Worm (Caenorhabditis elegans) whole organism, L1 larva: ENCODE measurements around the gene col-149.

Experiments
- C04F5.9 ChIP-seq: sonication (generic microtip); optimal IDR thresholded peaks from 2 replicates; lab custom pipeline; 2016; ENCODE audit warnings: missing genetic modification characterization, missing compliant biosample characterization
- C16A3.4 ChIP-seq: fragments of 150-350 bp; optimal IDR thresholded peaks from 2 replicates; lab custom pipeline; 2014; ENCODE audit warnings: missing biosample characterization, missing genetic modification characterization
- C34B4.2 ChIP-seq: sonication (generic microtip); optimal IDR thresholded peaks from 2 replicates; lab custom pipeline; 2017; ENCODE audit warnings: mild to moderate bottlenecking, missing genetic modification characterization, missing compliant biosample characterization
- Y116A8C.19 ChIP-seq: sonication (generic microtip); optimal IDR thresholded peaks from 2 replicates; lab custom pipeline; 2016; ENCODE audit warnings: missing compliant biosample characterization, missing genetic modification characterization, borderline replicate concordance
- ama-1 ChIP-seq: fragments of 150-350 bp; optimal IDR thresholded peaks from 2 replicates; lab custom pipeline; 2014
- ceh-8 ChIP-seq: fragments of 200-800 bp; sonication (Bioruptor generic); optimal IDR thresholded peaks from 2 replicates; lab custom pipeline; 2018; ENCODE audit warnings: mild to moderate bottlenecking, missing genetic modification characterization, moderate library complexity, missing compliant biosample characterization
- ceh-82 ChIP-seq, 3 experiments: fragments of 150-350 bp in 1 of 3; sonication (generic microtip) in 2 of 3; optimal IDR thresholded peaks; 2 replicates each; lab custom pipeline; 2014 to 2017; ENCODE audit warnings: missing biosample characterization in 3 of 3, missing genetic modification characterization in 3 of 3
- ceh-88 ChIP-seq: fragments of 200-800 bp; sonication (Bioruptor generic); IDR thresholded peaks from 2 replicates; pipeline ENCODE4 v1.3.6; 2022; ENCODE audit warnings: missing genetic modification characterization, missing compliant biosample characterization
- ces-1 ChIP-seq: fragments of 150-350 bp; optimal IDR thresholded peaks from 2 replicates; lab custom pipeline; 2014; ENCODE audit warnings: missing biosample characterization, missing genetic modification reagents, missing genetic modification characterization
- dsc-1 ChIP-seq: sonication (generic microtip); optimal IDR thresholded peaks from 2 replicates; lab custom pipeline; 2016; ENCODE audit warnings: mild to moderate bottlenecking, missing genetic modification characterization, missing compliant biosample characterization
- efl-1 ChIP-seq, 4 experiments: fragments of 150-350 bp; optimal IDR thresholded peaks in 3 of 4; peaks in 1 of 4; 1 replicate in 1 of 4; 2 replicates in 3 of 4; lab custom pipeline; 2014; ENCODE audit warnings: missing biosample characterization in 2 of 4, missing genetic modification characterization in 2 of 4, missing genetic modification reagents in 2 of 4
- fkh-10 ChIP-seq: sonication (generic microtip); optimal IDR thresholded peaks from 2 replicates; lab custom pipeline; 2017; ENCODE audit warnings: missing biosample characterization, missing genetic modification reagents, missing genetic modification characterization
- fkh-8 ChIP-seq: sonication (generic microtip); optimal IDR thresholded peaks from 2 replicates; lab custom pipeline; 2016; ENCODE audit warnings: mild to moderate bottlenecking, missing genetic modification characterization, missing compliant biosample characterization
- jun-1 ChIP-seq: fragments of 150-350 bp; optimal IDR thresholded peaks from 2 replicates; lab custom pipeline; 2014; ENCODE audit warnings: missing biosample characterization, missing genetic modification reagents, missing genetic modification characterization
- lin-39 ChIP-seq: fragments of 150-350 bp; optimal IDR thresholded peaks from 2 replicates; lab custom pipeline; 2014; ENCODE audit warnings: missing biosample characterization, missing genetic modification reagents, missing genetic modification characterization
- lir-3 ChIP-seq: sonication (generic microtip); optimal IDR thresholded peaks from 2 replicates; lab custom pipeline; 2016; ENCODE audit warnings: mild to moderate bottlenecking, missing genetic modification characterization, moderate library complexity, missing compliant biosample characterization; ENCODE audit not compliant: poor library complexity
- lsy-2 ChIP-seq, 2 experiments: fragments of 150-350 bp; optimal IDR thresholded peaks; 2 replicates each; lab custom pipeline; 2014; ENCODE audit warnings: missing biosample characterization in 2 of 2, missing genetic modification characterization in 2 of 2
- mab-9 ChIP-seq: fragments of 200-800 bp; sonication (Bioruptor generic); IDR thresholded peaks from 2 replicates; pipeline ENCODE4 v1.3.6; 2022; ENCODE audit warnings: missing genetic modification reagents, missing genetic modification characterization, missing compliant biosample characterization
- mef-2 ChIP-seq: fragments of 150-350 bp; optimal IDR thresholded peaks from 2 replicates; lab custom pipeline; 2014; ENCODE audit warnings: missing biosample characterization, missing genetic modification characterization
- mep-1 ChIP-seq: fragments of 150-350 bp; optimal IDR thresholded peaks from 2 replicates; lab custom pipeline; 2014; ENCODE audit warnings: missing biosample characterization, missing genetic modification characterization
- nhr-12 ChIP-seq: sonication (generic microtip); optimal IDR thresholded peaks from 2 replicates; lab custom pipeline; 2017; ENCODE audit warnings: missing biosample characterization, missing genetic modification characterization
- nhr-19 ChIP-seq: fragments of 200-800 bp; sonication (Bioruptor generic); conservative IDR thresholded peaks from 2 replicates; pipeline ENCODE4 v1.3.6; 2022; ENCODE audit warnings: missing genetic modification characterization, missing compliant biosample characterization
- nhr-20 ChIP-seq: sonication (generic microtip); optimal IDR thresholded peaks from 2 replicates; lab custom pipeline; 2016; ENCODE audit warnings: mild to moderate bottlenecking, missing genetic modification characterization, missing compliant biosample characterization
- nhr-237 ChIP-seq: fragments of 150-350 bp; optimal IDR thresholded peaks from 2 replicates; lab custom pipeline; 2014; ENCODE audit warnings: missing biosample characterization, missing genetic modification characterization
- nhr-28 ChIP-seq: fragments of 150-350 bp; optimal IDR thresholded peaks from 2 replicates; lab custom pipeline; 2014; ENCODE audit warnings: missing biosample characterization, missing genetic modification characterization
- nhr-71 ChIP-seq: sonication (generic microtip); optimal IDR thresholded peaks from 2 replicates; lab custom pipeline; 2016; ENCODE audit warnings: mild to moderate bottlenecking, missing genetic modification characterization, moderate library complexity, missing compliant biosample characterization
- nhr-76 ChIP-seq: sonication (generic microtip); optimal IDR thresholded peaks from 2 replicates; lab custom pipeline; 2017; ENCODE audit warnings: missing biosample characterization, missing genetic modification characterization
- nhr-85 ChIP-seq: sonication (generic microtip); peaks from one replicate; lab custom pipeline; 2016; ENCODE audit warnings: missing genetic modification characterization, inconsistent platforms, missing compliant biosample characterization
- nhr-90 ChIP-seq: sonication (generic microtip); optimal IDR thresholded peaks from 2 replicates; lab custom pipeline; 2016; ENCODE audit warnings: mild to moderate bottlenecking, missing genetic modification characterization, missing compliant biosample characterization; ENCODE audit not compliant: poor library complexity
- pag-3 ChIP-seq: sonication (generic microtip); optimal IDR thresholded peaks from 2 replicates; lab custom pipeline; 2017; ENCODE audit warnings: missing genetic modification characterization, mild to moderate bottlenecking, missing compliant biosample characterization, antibody characterized with exemption, borderline replicate concordance; ENCODE audit not compliant: insufficient read depth
- pqm-1 ChIP-seq: sonication (generic microtip); optimal IDR thresholded peaks from 3 replicates; lab custom pipeline; 2017; ENCODE audit warnings: missing biosample characterization, missing genetic modification characterization
- snu-23 ChIP-seq: sonication (generic microtip); optimal IDR thresholded peaks from 2 replicates; lab custom pipeline; 2016; ENCODE audit warnings: missing genetic modification characterization, missing compliant biosample characterization
- sptf-1 ChIP-seq: fragments of 150-350 bp; optimal IDR thresholded peaks from 2 replicates; lab custom pipeline; 2014; ENCODE audit warnings: missing biosample characterization, missing genetic modification characterization
- sup-37 ChIP-seq: fragments of 200-800 bp; sonication (Bioruptor generic); optimal IDR thresholded peaks from 2 replicates; lab custom pipeline; 2018; ENCODE audit warnings: mild to moderate bottlenecking, missing genetic modification characterization, missing compliant biosample characterization
- unc-30 ChIP-seq: sonication (generic microtip); optimal IDR thresholded peaks from 2 replicates; lab custom pipeline; 2017; ENCODE audit warnings: missing biosample characterization, missing genetic modification characterization
- unc-86 ChIP-seq: sonication (generic microtip); optimal IDR thresholded peaks from 2 replicates; lab custom pipeline; 2016; ENCODE audit warnings: missing genetic modification characterization, missing compliant biosample characterization
- vab-15 ChIP-seq: sonication (generic microtip); optimal IDR thresholded peaks from 2 replicates; lab custom pipeline; 2017; ENCODE audit warnings: missing genotype, mild to moderate bottlenecking, missing genetic modification characterization, missing compliant biosample characterization
- xbp-1 ChIP-seq: sonication (generic microtip); optimal IDR thresholded peaks from 2 replicates; lab custom pipeline; 2016; ENCODE audit warnings: missing genetic modification characterization, missing compliant biosample characterization
- zag-1 ChIP-seq: fragments of 150-350 bp; optimal IDR thresholded peaks from 2 replicates; lab custom pipeline; 2014; ENCODE audit warnings: missing biosample characterization, missing genetic modification characterization
- zip-4 ChIP-seq: fragments of 200-800 bp; sonication (Bioruptor generic); optimal IDR thresholded peaks from 2 replicates; lab custom pipeline; 2018; ENCODE audit warnings: mild to moderate bottlenecking, missing genetic modification characterization, moderate library complexity, missing compliant biosample characterization
- ztf-4 ChIP-seq: fragments of 150-350 bp; optimal IDR thresholded peaks from 2 replicates; lab custom pipeline; 2014; ENCODE audit warnings: missing biosample characterization, missing genetic modification characterization

The col-149 gene

DNA sequence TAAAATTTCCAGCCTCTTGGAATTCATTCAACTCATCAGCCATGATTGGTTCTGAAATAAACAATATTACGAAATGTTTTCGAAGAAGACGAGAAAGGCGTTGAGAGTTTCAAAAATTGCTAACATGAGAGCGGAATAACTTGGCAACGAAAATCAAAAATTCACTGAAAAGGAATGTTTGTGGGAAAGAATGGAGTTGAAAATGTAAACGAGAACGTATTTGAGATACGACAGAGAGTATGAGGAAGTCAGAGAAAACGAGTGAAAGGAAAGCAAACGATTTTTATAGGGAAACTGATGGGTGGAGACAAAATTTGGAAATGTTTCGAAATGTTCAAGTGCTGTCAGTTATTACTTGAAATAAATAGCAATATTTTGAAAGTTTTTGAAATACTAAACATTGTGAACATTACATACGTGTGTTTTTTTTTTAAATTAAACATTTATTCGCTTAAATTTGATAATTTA, 37.6 kb downstream of the col-149 start, which contains the start of gene rop-1 (continued):
- TF ChIP-seq ceh-8 (GFP tag; lab: Kevin White, UChicago) (no peak), nhr-237 (tag; lab: Kevin White, UChicago) (no peak), ces-1 (GFP tag; lab: Kevin White, UChicago) (no peak), sup-37 (GFP tag; lab: Kevin White, UChicago) (no peak), C34B4.2 (no peak), Y116A8C.19 (tag; lab: Kevin White, UChicago) (no peak), xbp-1 (tag; lab: Kevin White, UChicago) (no peak), nhr-85 (tag; lab: Kevin White, UChicago) (no peak), ceh-82 (tag; optimal IDR thresholded peaks at IDR 0.05; lab: Kevin White, UChicago) (peak in 1 of 3 experiments; percentile 3), mab-9 (no peak), lin-39 (tag; lab: Kevin White, UChicago) (no peak), pqm-1 (no peak), dsc-1 (tag; lab: Kevin White, UChicago) (no peak), nhr-76 (tag; lab: Kevin White, UChicago) (no peak), mep-1 (no peak), snu-23 (GFP tag; lab: Kevin White, UChicago) (no peak), C16A3.4 (tag; lab: Kevin White, UChicago) (no peak), efl-1 (optimal IDR thresholded peaks at IDR 0.05; lab: Kevin White, UChicago) (peak in 1 of 2 experiments; percentile 26), efl-1 (GFP tag; optimal IDR thresholded peaks at IDR 0.05 in 1 of 2; lab: Kevin White, UChicago) (peak in 1 of 2 experiments; percentile 4), lir-3 (tag; lab: Kevin White, UChicago) (no peak), unc-86 (tag; lab: Kevin White, UChicago) (no peak), nhr-28 (no peak), nhr-71 (no peak)
- TF ChIP-seq, all 84 proteins: peak for 9

DNA sequence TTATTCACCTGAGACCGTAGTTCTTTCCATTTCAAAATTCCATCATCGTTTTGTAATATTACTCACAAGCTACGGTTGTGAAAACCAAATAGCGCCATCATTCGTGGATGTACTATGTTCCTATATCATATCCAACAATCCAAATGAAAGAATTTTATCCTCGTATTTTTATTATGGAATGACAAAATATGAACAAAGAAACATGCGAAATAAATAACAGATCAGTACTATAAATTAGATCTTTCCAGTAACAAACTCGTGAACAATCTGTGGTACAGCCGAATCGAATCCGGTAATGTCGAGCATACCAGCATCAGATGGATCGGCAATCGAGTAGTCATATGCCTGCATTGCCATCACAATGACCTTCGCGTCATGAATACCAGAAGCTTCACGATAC, 40.0 kb downstream of the col-149 start:
- TF ChIP-seq zip-4 (GFP tag; lab: Kevin White, UChicago) (no peak), nhr-19 (GFP tag; lab: Robert Waterston, UW) (no peak), fkh-8 (tag; lab: Kevin White, UChicago) (no peak), zag-1 (no peak), pag-3 (no peak), sptf-1 (tag; lab: Kevin White, UChicago) (no peak), lsy-2 (tag; optimal IDR thresholded peaks at IDR 0.05; lab: Kevin White, UChicago) (no peak), mef-2 (tag; lab: Kevin White, UChicago) (no peak), nhr-71 (no peak), nhr-76 (tag; lab: Kevin White, UChicago) (no peak), C16A3.4 (tag; lab: Kevin White, UChicago) (no peak), nhr-20 (tag; lab: Kevin White, UChicago) (no peak), unc-30 (tag; lab: Kevin White, UChicago) (no peak), fkh-10 (GFP tag; lab: Kevin White, UChicago) (no peak), ceh-88 (GFP tag; lab: Robert Waterston, UW) (no peak), ama-1 (no peak)
- TF ChIP-seq, all 84 proteins: peak for 0

DNA sequence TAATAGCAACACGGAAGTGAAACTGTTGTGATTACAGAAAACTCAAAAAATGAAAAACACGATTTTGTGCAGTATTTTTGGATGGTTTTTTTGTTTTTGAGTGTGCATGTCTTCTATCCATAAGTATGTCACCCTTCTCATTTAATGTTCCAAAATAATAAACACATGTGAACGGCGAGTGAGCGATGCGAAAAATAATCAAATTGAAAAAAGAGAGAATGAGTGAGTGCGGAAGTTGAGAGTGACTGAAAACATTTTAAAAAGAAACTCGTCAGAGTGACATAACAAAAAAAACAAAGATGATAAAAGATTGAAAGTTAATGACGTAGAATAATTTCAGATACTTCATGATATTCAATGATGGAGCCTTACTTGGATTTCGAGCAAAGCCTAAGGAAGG, 43.2 kb downstream of the col-149 start:
- TF ChIP-seq ceh-8 (GFP tag; lab: Kevin White, UChicago), result no peak
- TF ChIP-seq C04F5.9 (tag; lab: Kevin White, UChicago), result no peak
- TF ChIP-seq ztf-4, result no peak
- TF ChIP-seq zip-4 (GFP tag; lab: Kevin White, UChicago), result no peak
- TF ChIP-seq nhr-12, result no peak
- no peak for TF ChIP-seq jun-1 (tag; lab: Kevin White, UChicago)
- no peak for TF ChIP-seq vab-15 (tag; lab: Kevin White, UChicago)
- TF ChIP-seq ceh-82 (tag; optimal IDR thresholded peaks at IDR 0.05; lab: Kevin White, UChicago), result no peak
- no peak for TF ChIP-seq nhr-90 (tag; lab: Kevin White, UChicago)
- no peak for TF ChIP-seq C34B4.2
